Worm (Caenorhabditis elegans) whole organism, early embryonic: ENCODE data around the gene F20D12.7.

Source experiments
- ama-1 ChIP-seq: fragments of 150-350 bp; optimal IDR thresholded peaks from 2 replicates; lab custom pipeline; 2014
- sea-1 ChIP-seq: fragments of 200-800 bp; sonication (Bioruptor generic); conservative IDR thresholded peaks from 2 replicates; pipeline ENCODE4 v1.3.6; 2022; ENCODE audit warnings: missing genetic modification characterization, missing compliant biosample characterization

DNA sequence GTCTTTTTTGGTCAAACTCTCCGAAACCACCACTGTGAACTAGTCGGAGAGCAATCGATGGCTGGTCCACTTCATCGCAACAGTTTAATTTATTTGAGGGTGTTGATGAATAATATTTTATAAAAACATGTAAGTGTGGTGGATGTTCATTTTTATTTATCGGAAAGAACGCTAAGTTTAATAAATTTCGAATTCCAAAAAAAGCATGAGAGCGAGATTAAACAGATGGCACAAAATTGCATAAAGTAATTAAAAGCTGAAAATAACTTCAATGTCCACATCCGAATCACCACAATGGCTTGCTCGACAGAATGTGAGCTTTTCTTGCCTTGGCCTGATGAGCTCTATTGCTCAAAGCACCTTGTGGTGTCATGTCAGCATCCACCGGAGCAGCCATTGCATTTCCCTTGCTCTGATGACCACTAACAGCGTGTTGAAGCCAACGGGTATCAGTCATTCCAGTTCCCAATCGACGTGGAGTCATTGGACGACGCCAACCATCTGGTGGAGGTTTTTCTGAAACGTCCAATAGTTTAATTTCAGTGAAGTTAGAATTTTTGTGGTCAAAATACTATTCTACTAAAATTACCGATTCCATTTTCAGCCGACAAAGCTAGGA, 45.1 kb upstream of the F20D12.7 start:
- TF ChIP-seq ama-1 (lab: Kevin White, UChicago) (peak; percentile 55), sea-1 (GFP tag; lab: Robert Waterston, UW) (no peak)
